Worm (Caenorhabditis elegans): ENCODE data around the gene srd-3.

DNA sequence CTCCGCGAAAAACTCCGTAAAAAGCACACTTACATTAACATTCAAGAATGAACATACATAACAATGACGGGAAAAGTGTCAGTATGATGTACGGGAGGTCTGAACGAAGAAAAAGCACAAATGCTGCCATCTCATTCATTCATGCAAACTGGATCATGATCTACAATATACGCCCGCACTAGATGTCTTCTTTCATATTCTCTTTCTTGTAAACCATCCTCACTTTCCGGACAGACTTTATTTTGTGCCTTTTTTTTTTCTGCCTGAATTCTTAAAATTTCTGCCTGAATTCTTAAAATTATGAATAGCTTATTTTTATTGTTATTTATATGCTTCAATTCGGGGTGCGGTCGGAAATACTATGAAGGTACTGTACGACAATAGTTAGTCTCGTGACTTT is 6.3 kb upstream of the srd-3 start, which contains the start of gene K10B4.1:
- TF ChIP-seq tra-4 (tag; optimal IDR thresholded peaks at IDR 0.05), result no peak
- no peak for TF ChIP-seq ama-1 (optimal IDR thresholded peaks at IDR 0.05)
- no peak for TF ChIP-seq sea-1 (GFP tag; conservative IDR thresholded peaks at IDR 0.05)
- TF ChIP-seq hmbx-1 (tag; optimal IDR thresholded peaks at IDR 0.05), result no peak
- TF ChIP-seq ceh-36 (tag; optimal IDR thresholded peaks at IDR 0.05), result no peak
- TF ChIP-seq B0310.2 (tag; optimal IDR thresholded peaks at IDR 0.05), result no peak
- TF ChIP-seq hmg-4 (GFP tag; optimal IDR thresholded peaks at IDR 0.05), result no peak
- no peak for TF ChIP-seq pes-1 (GFP tag; IDR thresholded peaks at IDR 0.05)
- TF ChIP-seq flt-1 (GFP tag; IDR thresholded peaks at IDR 0.05), result no peak
- TF ChIP-seq hnd-1 (tag; optimal IDR thresholded peaks at IDR 0.05), result no peak
- TF ChIP-seq ets-7 (tag; optimal IDR thresholded peaks at IDR 0.05), result no peak
- TF ChIP-seq ceh-13 (GFP tag; optimal IDR thresholded peaks at IDR 0.05), result no peak
- TF ChIP-seq F13C5.2 (tag; optimal IDR thresholded peaks at IDR 0.05), result no peak
